Fruit fly (Drosophila melanogaster) whole organism, embryonic: ENCODE results near the gene CG13898.

Experiments
- Antp ChIP-seq: fragments of 200-800 bp; sonication (Bioruptor generic); optimal IDR thresholded peaks from 3 replicates; lab custom pipeline; 2016; ENCODE audit warnings: missing biosample characterization, missing genetic modification characterization
- CG1024 ChIP-seq: fragments of 200-800 bp; sonication (Bioruptor generic); IDR thresholded peaks from 2 replicates; pipeline ENCODE4 v1.3.6; 2022; ENCODE audit warnings: missing biosample characterization, missing genetic modification characterization
- CG10366 ChIP-seq: fragments of 200-800 bp; sonication (Bioruptor generic); IDR thresholded peaks from 2 replicates; pipeline ENCODE4 v1.3.6; 2022; ENCODE audit warnings: missing biosample characterization, missing genetic modification characterization
- CG10431 ChIP-seq: fragments of 200-800 bp; sonication (Bioruptor generic); optimal IDR thresholded peaks from 3 replicates; lab custom pipeline; 2018; ENCODE audit warnings: missing biosample characterization, mild to moderate bottlenecking, missing genetic modification characterization
- CG11456 ChIP-seq: fragments of 200-800 bp; sonication (Bioruptor generic); IDR thresholded peaks from 3 replicates; pipeline ENCODE4 v1.3.6; 2022; ENCODE audit warnings: missing biosample characterization, missing genetic modification characterization
- CG11504 ChIP-seq: fragments of 200-800 bp; sonication (Bioruptor generic); optimal IDR thresholded peaks from 3 replicates; lab custom pipeline; 2019; ENCODE audit warnings: missing biosample characterization, mild to moderate bottlenecking, missing genetic modification characterization, moderate library complexity
- CG11723 ChIP-seq: fragments of 200-800 bp; sonication (Bioruptor generic); optimal IDR thresholded peaks from 2 replicates; lab custom pipeline; 2017; ENCODE audit warnings: missing biosample characterization, mild to moderate bottlenecking, missing genetic modification characterization
- CG12071 ChIP-seq: fragments of 200-800 bp; sonication (Bioruptor generic); optimal IDR thresholded peaks from 3 replicates; lab custom pipeline; 2018; ENCODE audit warnings: missing biosample characterization, mild to moderate bottlenecking, missing genetic modification characterization
- CG14860 ChIP-seq: fragments of 200-800 bp; sonication (Bioruptor generic); IDR thresholded peaks from 3 replicates; pipeline ENCODE4 v1.3.6; 2022; ENCODE audit warnings: missing biosample characterization, missing genetic modification characterization; ENCODE audit not compliant: partially characterized antibody
- CG1529 ChIP-seq: fragments of 200-800 bp; sonication (Bioruptor generic); optimal IDR thresholded peaks from 3 replicates; lab custom pipeline; 2018; ENCODE audit warnings: missing biosample characterization, missing genetic modification characterization
- CG17385 ChIP-seq: fragments of 200-800 bp; sonication (Bioruptor generic); optimal IDR thresholded peaks from 3 replicates; lab custom pipeline; 2018; ENCODE audit warnings: missing biosample characterization, mild to moderate bottlenecking, missing genetic modification characterization
- CG18262 ChIP-seq: fragments of 200-800 bp; optimal IDR thresholded peaks from 3 replicates; lab custom pipeline; 2019; ENCODE audit warnings: missing biosample characterization, mild to moderate bottlenecking, missing genetic modification characterization, moderate library complexity
- CG18476 ChIP-seq: fragments of 200-800 bp; sonication (Bioruptor generic); optimal IDR thresholded peaks from 2 replicates; lab custom pipeline; 2016; ENCODE audit warnings: missing biosample characterization, mild to moderate bottlenecking, missing genetic modification characterization
- CG2889 ChIP-seq: fragments of 200-800 bp; sonication (Bioruptor generic); IDR thresholded peaks from 3 replicates; pipeline ENCODE4 v1.3.6; 2022; ENCODE audit warnings: missing biosample characterization, missing genetic modification characterization
- CG32532 ChIP-seq: fragments of 200-800 bp; sonication (Bioruptor generic); IDR thresholded peaks from 2 replicates; pipeline ENCODE4 v1.3.6; 2022; ENCODE audit warnings: missing biosample characterization, missing genetic modification characterization
- CG3838 ChIP-seq: fragments of 200-800 bp; sonication (Bioruptor generic); optimal IDR thresholded peaks from 3 replicates; lab custom pipeline; 2016; ENCODE audit warnings: missing biosample characterization, missing genetic modification characterization
- CG3995 ChIP-seq: fragments of 200-800 bp; sonication (Bioruptor generic); optimal IDR thresholded peaks from 3 replicates; lab custom pipeline; 2016; ENCODE audit warnings: missing biosample characterization, missing genetic modification characterization
- CG4854 ChIP-seq: fragments of 200-800 bp; sonication (Bioruptor generic); optimal IDR thresholded peaks from 2 replicates; lab custom pipeline; 2016; ENCODE audit warnings: missing biosample characterization, missing genetic modification characterization, inconsistent platforms
- CG5245 ChIP-seq: fragments of 200-800 bp; sonication (Bioruptor generic); optimal IDR thresholded peaks from 3 replicates; lab custom pipeline; 2016; ENCODE audit warnings: missing biosample characterization, missing genetic modification characterization
- CG6272 ChIP-seq: fragments of 200-800 bp; sonication (Bioruptor generic); IDR thresholded peaks from 2 replicates; pipeline ENCODE4 v1.3.6; 2022; ENCODE audit warnings: missing biosample characterization, missing genetic modification characterization
- CG6654 ChIP-seq: fragments of 200-800 bp; sonication (Bioruptor generic); optimal IDR thresholded peaks from 2 replicates; lab custom pipeline; 2017; ENCODE audit warnings: missing biosample characterization, mild to moderate bottlenecking, missing genetic modification characterization
- CG6683 ChIP-seq: fragments of 200-800 bp; sonication (Bioruptor generic); optimal IDR thresholded peaks from 2 replicates; lab custom pipeline; 2017; ENCODE audit warnings: missing biosample characterization, mild to moderate bottlenecking, missing genetic modification characterization, missing genetic modification reagents
- CG6689 ChIP-seq: fragments of 200-800 bp; sonication (Bioruptor generic); IDR thresholded peaks from 2 replicates; pipeline ENCODE4 v1.3.6; 2022; ENCODE audit warnings: missing biosample characterization, missing genetic modification characterization
- CG7271 ChIP-seq: fragments of 200-800 bp; sonication (Bioruptor generic); optimal IDR thresholded peaks from 2 replicates; lab custom pipeline; 2018; ENCODE audit warnings: missing biosample characterization, mild to moderate bottlenecking, missing genetic modification characterization, moderate library complexity
- CG7357 ChIP-seq: fragments of 200-800 bp; sonication (Bioruptor generic); IDR thresholded peaks from 3 replicates; pipeline ENCODE4 v1.3.6; 2022; ENCODE audit warnings: missing biosample characterization, missing genetic modification characterization
- CG8089 ChIP-seq: fragments of 200-800 bp; sonication (Bioruptor generic); optimal IDR thresholded peaks from 3 replicates; lab custom pipeline; 2016; ENCODE audit warnings: missing biosample characterization, missing genetic modification characterization
- Camta ChIP-seq: fragments of 200-800 bp; sonication (Bioruptor generic); optimal IDR thresholded peaks from 2 replicates; lab custom pipeline; 2016; ENCODE audit warnings: missing biosample characterization, missing genetic modification characterization
- Doc3 ChIP-seq: fragments of 200-800 bp; sonication (Bioruptor generic); IDR thresholded peaks from 3 replicates; pipeline ENCODE4 v1.3.6; 2022; ENCODE audit warnings: missing biosample characterization, missing genetic modification characterization; ENCODE audit not compliant: partially characterized antibody
- Dref ChIP-seq: fragments of 200-800 bp; sonication (Bioruptor generic); IDR thresholded peaks from 2 replicates; pipeline ENCODE4 v1.3.6; 2022; ENCODE audit warnings: missing biosample characterization, missing genetic modification characterization
- Drgx ChIP-seq: fragments of 200-800 bp; sonication (Bioruptor generic); IDR thresholded peaks from 2 replicates; pipeline ENCODE4 v1.3.6; 2022; ENCODE audit warnings: missing biosample characterization, missing genetic modification characterization
- Ets97D ChIP-seq: fragments of 200-800 bp; sonication (Bioruptor generic); optimal IDR thresholded peaks from 3 replicates; lab custom pipeline; 2016; ENCODE audit warnings: missing biosample characterization, missing genetic modification characterization
- Hr3 ChIP-seq: fragments of 200-800 bp; sonication (Bioruptor generic); optimal IDR thresholded peaks from 3 replicates; lab custom pipeline; 2016; ENCODE audit warnings: missing biosample characterization, missing genetic modification characterization
- Kr ChIP-seq: fragments of 200-800 bp; sonication (Bioruptor generic); optimal IDR thresholded peaks from 2 replicates; lab custom pipeline; 2017; ENCODE audit warnings: missing biosample characterization, mild to moderate bottlenecking, missing genetic modification characterization
- Lhr ChIP-seq: fragments of 200-800 bp; sonication (Bioruptor generic); optimal IDR thresholded peaks from 3 replicates; lab custom pipeline; 2017; ENCODE audit warnings: mild to moderate bottlenecking, missing biosample characterization, missing genetic modification reagents, missing genetic modification characterization
- Neu2 ChIP-seq: fragments of 200-800 bp; sonication (Bioruptor generic); optimal IDR thresholded peaks from 3 replicates; lab custom pipeline; 2016; ENCODE audit warnings: missing biosample characterization, missing genetic modification characterization, borderline replicate concordance
- Nf-YB ChIP-seq: fragments of 200-800 bp; sonication (Bioruptor generic); optimal IDR thresholded peaks from 3 replicates; lab custom pipeline; 2019; ENCODE audit warnings: missing biosample characterization, mild to moderate bottlenecking, missing genetic modification characterization, moderate library complexity
- Opbp ChIP-seq: fragments of 200-800 bp; sonication (Bioruptor generic); IDR thresholded peaks from 3 replicates; pipeline ENCODE4 v1.3.6; 2022; ENCODE audit warnings: missing biosample characterization, missing genetic modification characterization; ENCODE audit not compliant: partially characterized antibody
- bbx ChIP-seq: fragments of 200-800 bp; sonication (Bioruptor generic); IDR thresholded peaks from 2 replicates; pipeline ENCODE4 v1.3.6; 2022; ENCODE audit warnings: missing biosample characterization, missing genetic modification characterization; ENCODE audit not compliant: partially characterized antibody
- eve ChIP-seq, 2 experiments: fragments of >200 bp; optimal IDR thresholded peaks; 2 replicates each; lab custom pipeline; 2017; ENCODE audit warnings: missing biosample characterization in 2 of 2, missing genetic modification characterization in 2 of 2
- gem ChIP-seq: fragments of 200-800 bp; sonication (Bioruptor generic); optimal IDR thresholded peaks from 2 replicates; lab custom pipeline; 2019; ENCODE audit warnings: missing biosample characterization, mild to moderate bottlenecking, missing genetic modification characterization, moderate library complexity
- inv ChIP-seq: fragments of 200-800 bp; sonication (Bioruptor generic); IDR thresholded peaks from 2 replicates; pipeline ENCODE4 v1.3.6; 2022; ENCODE audit warnings: missing biosample characterization, missing genetic modification characterization; ENCODE audit not compliant: partially characterized antibody
- jing ChIP-seq: fragments of 200-800 bp; sonication (Bioruptor generic); optimal IDR thresholded peaks from 2 replicates; lab custom pipeline; 2018; ENCODE audit warnings: missing biosample characterization, mild to moderate bottlenecking, missing genetic modification characterization
- mam ChIP-seq: fragments of 200-800 bp; sonication (Bioruptor generic); optimal IDR thresholded peaks from 3 replicates; lab custom pipeline; 2016; ENCODE audit warnings: missing biosample characterization, missing genetic modification characterization
- ro ChIP-seq: fragments of 200-800 bp; sonication (Bioruptor generic); IDR thresholded peaks from 2 replicates; pipeline ENCODE4 v1.3.6; 2022; ENCODE audit warnings: missing biosample characterization, missing genetic modification characterization
- salm ChIP-seq: fragments of 200-800 bp; sonication (Bioruptor generic); optimal IDR thresholded peaks from 2 replicates; lab custom pipeline; 2018; ENCODE audit warnings: missing biosample characterization, mild to moderate bottlenecking, missing genetic modification characterization
- sima ChIP-seq: fragments of 200-800 bp; sonication (Bioruptor generic); optimal IDR thresholded peaks from 2 replicates; lab custom pipeline; 2016; ENCODE audit warnings: missing biosample characterization, missing genetic modification characterization
- slp2 ChIP-seq: fragments of 200-800 bp; sonication (Bioruptor generic); optimal IDR thresholded peaks from 2 replicates; lab custom pipeline; 2016; ENCODE audit warnings: missing biosample characterization, missing genetic modification characterization
- sug ChIP-seq: fragments of 200-800 bp; optimal IDR thresholded peaks from 2 replicates; lab custom pipeline; 2019; ENCODE audit warnings: missing biosample characterization, mild to moderate bottlenecking, missing genetic modification characterization, moderate library complexity
- tin ChIP-seq: fragments of 200-800 bp; sonication (Bioruptor generic); optimal IDR thresholded peaks from 3 replicates; lab custom pipeline; 2016; ENCODE audit warnings: missing biosample characterization, missing genetic modification characterization

The CG13898 gene

DNA sequence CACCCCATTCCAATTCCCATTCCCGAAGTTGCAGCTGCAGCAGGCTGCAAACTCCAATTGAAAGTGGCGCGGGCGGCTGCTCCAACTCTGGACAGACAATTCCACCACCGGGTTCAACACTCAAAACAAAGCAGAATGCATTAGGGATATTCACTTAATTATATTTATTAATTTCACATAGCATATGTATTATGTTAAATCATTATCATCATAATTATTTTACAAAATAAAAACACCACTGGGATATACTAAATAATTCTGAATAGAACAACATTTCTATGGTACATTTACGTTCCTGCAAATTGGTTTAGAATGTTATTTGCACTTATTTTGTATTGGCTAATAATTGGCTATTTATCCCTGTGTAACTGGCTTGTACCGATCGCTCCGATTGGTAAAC, 3.6 kb upstream of the CG13898 start:
- TF ChIP-seq Antp (GFP tag; lab: Kevin White, UChicago): no peak
- TF ChIP-seq CG7357 (GFP tag; lab: Robert Waterston, UW): no peak
- no peak for TF ChIP-seq Neu2 (GFP tag; lab: Kevin White, UChicago)
- TF ChIP-seq sug (tag; lab: Kevin White, UChicago): no peak

DNA sequence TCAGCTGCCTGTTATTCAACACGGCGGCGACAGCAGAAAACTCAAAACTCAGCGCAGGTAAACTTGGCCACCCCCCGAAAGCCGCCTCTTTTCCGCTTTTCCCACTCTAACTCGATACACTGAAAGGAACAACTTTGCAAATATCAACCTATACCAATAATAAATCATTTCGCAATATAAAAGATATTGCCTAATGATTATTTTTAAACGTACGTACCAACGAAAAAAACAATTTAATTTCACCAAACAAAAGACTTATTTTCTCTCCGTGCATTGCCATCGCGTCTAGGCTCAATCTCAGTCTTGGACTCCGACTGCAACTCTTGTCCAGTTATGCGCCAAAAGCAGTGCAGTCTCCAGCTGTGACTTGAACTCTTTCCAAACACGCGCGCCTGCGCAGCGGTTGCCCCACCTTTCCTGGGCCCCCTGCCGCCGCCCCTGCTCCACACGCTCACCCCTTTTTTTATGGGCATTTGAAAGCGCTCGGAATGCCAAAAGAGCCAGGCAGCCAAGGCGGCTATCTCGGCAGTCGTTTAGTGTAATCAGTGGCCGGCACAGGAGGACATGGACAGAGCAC, 1.9 kb upstream of the CG13898 start:
- TF ChIP-seq CG17385 (GFP tag; lab: Kevin White, UChicago): peak; percentile 39
- no peak for TF ChIP-seq CG14860 (GFP tag; lab: Robert Waterston, UW)
- peak; percentile 37 for TF ChIP-seq mam
- peak; percentile 64 for TF ChIP-seq tin (GFP tag; lab: Kevin White, UChicago)
- peak; percentile 43 for TF ChIP-seq CG5245
- peak; percentile 29 for TF ChIP-seq slp2 (GFP tag; lab: Kevin White, UChicago)
- TF ChIP-seq CG18476 (GFP tag; lab: Kevin White, UChicago): peak; percentile 4
- peak; percentile 32 for TF ChIP-seq CG12071 (GFP tag; lab: Kevin White, UChicago)
- TF ChIP-seq CG3838 (GFP tag; lab: Kevin White, UChicago): no peak
- no peak for TF ChIP-seq CG10431
- peak; percentile 49 for TF ChIP-seq CG8089 (GFP tag; lab: Kevin White, UChicago)
- peak; percentile 70 for TF ChIP-seq gem
- TF ChIP-seq CG18262 (tag; lab: Kevin White, UChicago): peak; percentile 71
- TF ChIP-seq Camta: peak; percentile 6
- TF ChIP-seq Dref (GFP tag; lab: Robert Waterston, UW): no peak
- peak; percentile 50 for TF ChIP-seq CG1529 (GFP tag; lab: Kevin White, UChicago)
- no peak for TF ChIP-seq Lhr (GFP tag; lab: Kevin White, UChicago)
- peak; percentile 18 for TF ChIP-seq salm
- TF ChIP-seq Opbp (GFP tag; lab: Robert Waterston, UW): no peak
- TF ChIP-seq CG2889: no peak
- TF ChIP-seq Kr (GFP tag; lab: Kevin White, UChicago): peak; percentile 8
- no peak for TF ChIP-seq ro (GFP tag; lab: Robert Waterston, UW)
- TF ChIP-seq CG7271: no peak
- TF ChIP-seq Doc3: no peak
- TF ChIP-seq CG4854 (GFP tag; lab: Kevin White, UChicago): no peak
- TF ChIP-seq CG6683 (GFP tag; lab: Kevin White, UChicago): peak; percentile 33
- TF ChIP-seq CG32532 (GFP tag; lab: Robert Waterston, UW): peak; percentile 23; the same call in 1 of the 2 replicates
- peak in 1 of 2 experiments; percentile 68 for TF ChIP-seq eve (GFP tag; optimal IDR thresholded peaks at IDR 0.05; lab: Kevin White, UChicago)
- peak; percentile 12 for TF ChIP-seq Nf-YB
- peak; percentile 37; the same call in 1 of the 2 replicates for TF ChIP-seq CG1024 (GFP tag; lab: Robert Waterston, UW)
- TF ChIP-seq CG11456 (GFP tag; lab: Robert Waterston, UW): no peak
- no peak for TF ChIP-seq bbx (GFP tag; lab: Robert Waterston, UW)
- TF ChIP-seq CG6272 (GFP tag; lab: Robert Waterston, UW): peak; percentile 6; the same call in 1 of the 2 replicates
- TF ChIP-seq inv (GFP tag; lab: Robert Waterston, UW): no peak
- no peak for TF ChIP-seq CG3995 (GFP tag; lab: Kevin White, UChicago)
- TF ChIP-seq CG6654 (GFP tag; lab: Kevin White, UChicago): peak; percentile 8
- no peak for TF ChIP-seq sima (GFP tag; lab: Kevin White, UChicago)
- peak; percentile 75 for TF ChIP-seq CG11504 (tag; lab: Kevin White, UChicago)
- TF ChIP-seq jing (GFP tag; lab: Kevin White, UChicago): no peak
- no peak for TF ChIP-seq CG11723 (GFP tag; lab: Kevin White, UChicago)
- TF ChIP-seq Hr3 (GFP tag; lab: Kevin White, UChicago): peak; percentile 37
- TF ChIP-seq CG6689 (GFP tag; lab: Robert Waterston, UW): peak; percentile 68
- TF ChIP-seq Ets97D (GFP tag; lab: Kevin White, UChicago): no peak
- peak; percentile 45 for TF ChIP-seq CG10366 (GFP tag; lab: Robert Waterston, UW)
- peak; percentile 96 for TF ChIP-seq Drgx (GFP tag; lab: Robert Waterston, UW)
